Fruit fly (Drosophila melanogaster) whole organism, embryonic: ENCODE results near the gene CG33654.

Source experiments
- Aef1 ChIP-seq: fragments of 200-800 bp; sonication (Bioruptor generic); IDR thresholded peaks from 3 replicates; pipeline ENCODE4 v1.3.6; 2022; ENCODE audit warnings: missing biosample characterization, missing genetic modification characterization
- CG10366 ChIP-seq: fragments of 200-800 bp; sonication (Bioruptor generic); IDR thresholded peaks from 2 replicates; pipeline ENCODE4 v1.3.6; 2022; ENCODE audit warnings: missing biosample characterization, missing genetic modification characterization
- CG10462 ChIP-seq: fragments of 200-800 bp; sonication (Bioruptor generic); optimal IDR thresholded peaks from 2 replicates; lab custom pipeline; 2016; ENCODE audit warnings: missing biosample characterization, missing genetic modification characterization
- CG10654 ChIP-seq: fragments of 200-800 bp; sonication (Bioruptor generic); optimal IDR thresholded peaks from 2 replicates; lab custom pipeline; 2016; ENCODE audit warnings: missing biosample characterization, missing genetic modification characterization
- CG11247 ChIP-seq: fragments of 200-800 bp; sonication (Bioruptor generic); IDR thresholded peaks from 2 replicates; pipeline ENCODE4 v1.3.6; 2022; ENCODE audit warnings: missing biosample characterization, missing genetic modification characterization
- CG11560 ChIP-seq: fragments of 200-800 bp; sonication (Bioruptor generic); IDR thresholded peaks from 3 replicates; pipeline ENCODE4 v1.3.6; 2022; ENCODE audit warnings: missing biosample characterization, missing genetic modification characterization
- CG13287 ChIP-seq: fragments of 200-800 bp; sonication (Bioruptor generic); IDR thresholded peaks from 2 replicates; pipeline ENCODE4 v1.3.6; 2022; ENCODE audit warnings: missing biosample characterization, missing genetic modification characterization; ENCODE audit not compliant: partially characterized antibody
- CG14441 ChIP-seq: fragments of 200-800 bp; sonication (Bioruptor generic); IDR thresholded peaks from 2 replicates; pipeline ENCODE4 v1.3.6; 2022; ENCODE audit warnings: missing biosample characterization, missing genetic modification characterization
- CG16863 ChIP-seq: fragments of 200-800 bp; sonication (Bioruptor generic); optimal IDR thresholded peaks from 3 replicates; lab custom pipeline; 2016; ENCODE audit warnings: missing biosample characterization, missing genetic modification characterization
- CG17568 ChIP-seq: fragments of 200-800 bp; sonication (Bioruptor generic); optimal IDR thresholded peaks from 2 replicates; lab custom pipeline; 2018; ENCODE audit warnings: missing biosample characterization, mild to moderate bottlenecking, missing genetic modification characterization, moderate library complexity
- CG1832 ChIP-seq: fragments of 200-800 bp; sonication (Bioruptor generic); optimal IDR thresholded peaks from 2 replicates; lab custom pipeline; 2017; ENCODE audit warnings: missing biosample characterization, mild to moderate bottlenecking, missing genetic modification characterization, inconsistent platforms
- CG18764 ChIP-seq: fragments of 200-800 bp; sonication (Bioruptor generic); optimal IDR thresholded peaks from 3 replicates; lab custom pipeline; 2016; ENCODE audit warnings: missing biosample characterization, missing genetic modification characterization
- CG31441 ChIP-seq: fragments of 200-800 bp; sonication (Bioruptor generic); IDR thresholded peaks from 2 replicates; pipeline ENCODE4 v1.3.6; 2022; ENCODE audit warnings: missing biosample characterization, missing genetic modification characterization
- CG32772 ChIP-seq: fragments of 200-800 bp; sonication (Bioruptor generic); IDR thresholded peaks from 2 replicates; pipeline ENCODE4 v1.3.6; 2022; ENCODE audit warnings: missing biosample characterization, missing genetic modification characterization
- CG7556 ChIP-seq: fragments of 200-800 bp; sonication (Bioruptor generic); optimal IDR thresholded peaks from 2 replicates; lab custom pipeline; 2017; ENCODE audit warnings: missing biosample characterization, mild to moderate bottlenecking, missing genetic modification characterization
- CG8478 ChIP-seq: fragments of >200 bp; optimal IDR thresholded peaks from 2 replicates; lab custom pipeline; 2018
- CG8765 ChIP-seq: fragments of 200-800 bp; sonication (Bioruptor generic); IDR thresholded peaks from 2 replicates; pipeline ENCODE4 v1.3.6; 2022; ENCODE audit warnings: missing biosample characterization, missing genetic modification characterization
- CG8924 ChIP-seq: fragments of 200-800 bp; optimal IDR thresholded peaks from 3 replicates; lab custom pipeline; 2019; ENCODE audit warnings: missing biosample characterization, mild to moderate bottlenecking, missing genetic modification characterization, moderate library complexity
- CG8944 ChIP-seq: fragments of 200-800 bp; sonication (Bioruptor generic); optimal IDR thresholded peaks from 3 replicates; lab custom pipeline; 2016; ENCODE audit warnings: missing biosample characterization, missing genetic modification characterization
- CG9609 ChIP-seq: fragments of 200-800 bp; sonication (Bioruptor generic); optimal IDR thresholded peaks from 3 replicates; lab custom pipeline; 2016; ENCODE audit warnings: missing biosample characterization, missing genetic modification characterization
- CoRest ChIP-seq: fragments of 200-800 bp; sonication (Bioruptor generic); optimal IDR thresholded peaks from 3 replicates; lab custom pipeline; 2018; ENCODE audit warnings: missing biosample characterization, mild to moderate bottlenecking, missing genetic modification characterization, moderate library complexity
- E2f1 ChIP-seq: fragments of 200-800 bp; sonication (Bioruptor generic); IDR thresholded peaks from 2 replicates; pipeline ENCODE4 v1.3.6; 2022; ENCODE audit warnings: missing biosample characterization, missing genetic modification characterization
- Gug ChIP-seq: fragments of 200-800 bp; sonication (Bioruptor generic); IDR thresholded peaks from 4 replicates; pipeline ENCODE4 v1.3.6; 2022; ENCODE audit warnings: missing biosample characterization, missing genetic modification characterization
- Hr39 ChIP-seq: fragments of >200 bp; optimal IDR thresholded peaks from 2 replicates; lab custom pipeline; 2017
- MESR4 ChIP-seq: fragments of 200-800 bp; sonication (Bioruptor generic); optimal IDR thresholded peaks from 2 replicates; lab custom pipeline; 2018; ENCODE audit warnings: missing biosample characterization, mild to moderate bottlenecking, missing genetic modification characterization, moderate library complexity
- NC2α ChIP-seq: fragments of 200-800 bp; sonication (Bioruptor generic); optimal IDR thresholded peaks from 2 replicates; lab custom pipeline; 2016; ENCODE audit warnings: missing biosample characterization, missing genetic modification characterization
- PHDP ChIP-seq: fragments of 200-800 bp; sonication (Bioruptor generic); optimal IDR thresholded peaks from 3 replicates; lab custom pipeline; 2018; ENCODE audit warnings: missing biosample characterization, mild to moderate bottlenecking, missing genetic modification characterization, moderate library complexity
- Usf ChIP-seq: fragments of 200-800 bp; sonication (Bioruptor generic); optimal IDR thresholded peaks from 2 replicates; lab custom pipeline; 2017; ENCODE audit warnings: missing genotype, missing biosample characterization, missing genetic modification characterization
- Vsx1 ChIP-seq: fragments of 200-800 bp; sonication (Bioruptor generic); optimal IDR thresholded peaks from 2 replicates; lab custom pipeline; 2017; ENCODE audit warnings: missing biosample characterization, mild to moderate bottlenecking, missing genetic modification characterization, missing genetic modification reagents
- abd-A ChIP-seq: fragments of 200-800 bp; sonication (Bioruptor generic); optimal IDR thresholded peaks from 3 replicates; lab custom pipeline; 2019; ENCODE audit warnings: missing biosample characterization, mild to moderate bottlenecking, missing genetic modification characterization, moderate library complexity
- bowl ChIP-seq: fragments of 200-800 bp; sonication (Bioruptor generic); IDR thresholded peaks from 2 replicates; pipeline ENCODE4 v1.3.6; 2022; ENCODE audit warnings: missing biosample characterization, missing genetic modification characterization
- br ChIP-seq: fragments of >200 bp; optimal IDR thresholded peaks from 2 replicates; lab custom pipeline; 2017
- crp ChIP-seq, 2 experiments: fragments of 200-800 bp; sonication (Bioruptor generic); optimal IDR thresholded peaks; 2 replicates in 1 of 2; 3 replicates in 1 of 2; lab custom pipeline; 2017; ENCODE audit warnings: missing biosample characterization in 2 of 2, missing genetic modification characterization in 2 of 2, mild to moderate bottlenecking in 1 of 2, moderate library complexity in 1 of 2
- fd3F ChIP-seq: fragments of 200-800 bp; sonication (Bioruptor generic); optimal IDR thresholded peaks from 2 replicates; lab custom pipeline; 2018; ENCODE audit warnings: missing biosample characterization, mild to moderate bottlenecking, missing genetic modification characterization, moderate library complexity
- ftz-f1 ChIP-seq: fragments of 200-800 bp; sonication (Bioruptor generic); optimal IDR thresholded peaks from 2 replicates; lab custom pipeline; 2016; ENCODE audit warnings: missing biosample characterization, missing genetic modification characterization
- grau ChIP-seq: fragments of 200-800 bp; optimal IDR thresholded peaks from 3 replicates; lab custom pipeline; 2019; ENCODE audit warnings: missing biosample characterization, mild to moderate bottlenecking, missing genetic modification characterization, moderate library complexity
- inv ChIP-seq: fragments of 200-800 bp; sonication (Bioruptor generic); IDR thresholded peaks from 2 replicates; pipeline ENCODE4 v1.3.6; 2022; ENCODE audit warnings: missing biosample characterization, missing genetic modification characterization; ENCODE audit not compliant: partially characterized antibody
- klu ChIP-seq: fragments of 200-800 bp; sonication (Bioruptor generic); IDR thresholded peaks from 2 replicates; pipeline ENCODE4 v1.3.6; 2022; ENCODE audit warnings: missing biosample characterization, missing genetic modification characterization
- lmd ChIP-seq: fragments of 200-800 bp; sonication (Bioruptor generic); IDR thresholded peaks from 2 replicates; pipeline ENCODE4 v1.3.6; 2022; ENCODE audit warnings: missing biosample characterization, missing genetic modification characterization
- mam ChIP-seq: fragments of 200-800 bp; sonication (Bioruptor generic); optimal IDR thresholded peaks from 3 replicates; lab custom pipeline; 2016; ENCODE audit warnings: missing biosample characterization, missing genetic modification characterization
- nerfin-2 ChIP-seq: fragments of 200-800 bp; sonication (Bioruptor generic); IDR thresholded peaks from 2 replicates; pipeline ENCODE4 v1.3.6; 2022; ENCODE audit warnings: missing biosample characterization, missing genetic modification characterization; ENCODE audit not compliant: partially characterized antibody
- otp ChIP-seq: fragments of 200-800 bp; sonication (Bioruptor generic); IDR thresholded peaks from 3 replicates; pipeline ENCODE4, ENCODE4 v1.3.6; 2022; ENCODE audit warnings: missing biosample characterization, missing genetic modification characterization
- row ChIP-seq: fragments of 200-800 bp; sonication (Bioruptor generic); IDR thresholded peaks from 3 replicates; pipeline ENCODE4 v1.3.6; 2022; ENCODE audit warnings: missing biosample characterization, missing genetic modification characterization
- sd ChIP-seq: fragments of 200-800 bp; sonication (Bioruptor generic); optimal IDR thresholded peaks from 3 replicates; lab custom pipeline; 2018; ENCODE audit warnings: missing biosample characterization, mild to moderate bottlenecking, missing genetic modification characterization, moderate library complexity
- sug ChIP-seq: fragments of 200-800 bp; optimal IDR thresholded peaks from 2 replicates; lab custom pipeline; 2019; ENCODE audit warnings: missing biosample characterization, mild to moderate bottlenecking, missing genetic modification characterization, moderate library complexity
- tin ChIP-seq: fragments of 200-800 bp; sonication (Bioruptor generic); optimal IDR thresholded peaks from 3 replicates; lab custom pipeline; 2016; ENCODE audit warnings: missing biosample characterization, missing genetic modification characterization
- trh ChIP-seq: fragments of 200-800 bp; sonication (Bioruptor generic); optimal IDR thresholded peaks from 2 replicates; lab custom pipeline; 2016; ENCODE audit warnings: missing biosample characterization, missing genetic modification characterization
- zen ChIP-seq: fragments of 200-800 bp; sonication (Bioruptor generic); optimal IDR thresholded peaks from 3 replicates; lab custom pipeline; 2018; ENCODE audit warnings: missing biosample characterization, mild to moderate bottlenecking, missing genetic modification characterization, moderate library complexity
- zf30C ChIP-seq: fragments of 200-800 bp; sonication (Bioruptor generic); optimal IDR thresholded peaks from 3 replicates; lab custom pipeline; 2018; ENCODE audit warnings: missing biosample characterization, mild to moderate bottlenecking, missing genetic modification characterization

Gene CG33654

dm6 chr3R:9581089-9581520 is 1.9 kb downstream of the CG33654 start, which contains the start of gene CG8301 (continued):
- no peak for TF ChIP-seq Usf (GFP tag; lab: Kevin White, UChicago)
- peak; percentile 45; the same call in 1 of the 2 replicates for TF ChIP-seq CG10366 (GFP tag; lab: Robert Waterston, UW)
- no peak for TF ChIP-seq zen (tag; lab: Kevin White, UChicago)
- peak; percentile 70 for TF ChIP-seq zf30C (GFP tag; lab: Kevin White, UChicago)
- peak; percentile 9 for TF ChIP-seq sug (tag; lab: Kevin White, UChicago)
- peak in 1 of 2 experiments; percentile 75 for TF ChIP-seq crp (GFP tag; optimal IDR thresholded peaks at IDR 0.05; lab: Kevin White, UChicago)
- no peak for TF ChIP-seq inv
- no peak for TF ChIP-seq Hr39 (lab: Kevin White, UChicago)
- peak; percentile 46 for TF ChIP-seq CG31441 (GFP tag; lab: Robert Waterston, UW)
- no peak for TF ChIP-seq E2f1 (GFP tag; lab: Robert Waterston, UW)
- peak; percentile 41 for TF ChIP-seq grau (tag; lab: Kevin White, UChicago)
- peak; percentile 34 for TF ChIP-seq CG7556 (GFP tag; lab: Kevin White, UChicago)
- TF ChIP-seq MESR4: peak; percentile 4
- TF ChIP-seq CG8944 (GFP tag; lab: Kevin White, UChicago): no peak

DNA sequence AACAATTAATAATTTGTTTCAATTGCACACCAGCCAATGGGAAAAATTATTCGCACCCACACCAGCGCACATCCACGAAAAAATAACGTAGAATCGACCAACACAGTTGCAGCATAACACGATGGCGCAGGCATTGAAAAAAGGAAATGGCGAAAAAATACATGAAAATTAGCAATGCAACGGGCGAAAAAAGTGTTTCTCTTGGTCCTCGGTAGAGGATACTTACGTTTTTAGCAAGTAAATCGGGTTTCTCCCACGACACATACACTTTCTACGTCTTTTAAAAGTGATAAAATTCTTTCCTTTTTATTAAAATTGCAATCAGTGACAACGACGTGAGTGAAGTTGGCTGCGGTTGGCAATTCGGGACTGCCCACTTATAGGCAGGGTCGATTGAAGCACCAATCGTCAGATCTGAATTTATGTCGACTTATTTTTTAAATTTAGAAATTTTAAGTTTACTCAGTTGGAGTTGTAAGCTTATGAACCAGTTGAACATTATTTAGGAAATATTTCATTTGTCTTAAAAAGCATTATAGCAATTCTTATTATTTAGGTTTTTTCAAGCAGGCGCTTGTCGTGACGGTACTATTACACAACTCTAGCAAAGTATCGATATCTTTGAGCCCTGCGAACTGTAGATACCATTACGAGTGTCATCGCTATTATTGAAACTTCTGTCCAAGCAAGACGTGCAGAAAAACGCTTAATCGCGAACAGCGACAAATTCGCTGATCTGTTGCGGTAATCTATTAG is 5.5 kb downstream of the CG33654 start, which contains the start of the genes Kap-alpha3 and Son:
Gene Kap-alpha3 (minus strand): TSS at position 352 of the 756 bp plus-strand sequence.
Gene Son (plus strand): TSS at position 661 of the 756 bp plus-strand sequence.
- peak; percentile 94 for TF ChIP-seq CG9609 (GFP tag; lab: Kevin White, UChicago)
- peak; percentile 95 for TF ChIP-seq row (GFP tag; lab: Robert Waterston, UW)
- TF ChIP-seq CG32772 (GFP tag; lab: Robert Waterston, UW): peak; percentile 88
- TF ChIP-seq CG16863 (GFP tag; lab: Kevin White, UChicago): peak; percentile 92
- peak; percentile 79 for TF ChIP-seq CG10462
- peak; percentile 88 for TF ChIP-seq lmd
- peak; percentile 92 for TF ChIP-seq CoRest (tag; lab: Kevin White, UChicago)
- TF ChIP-seq abd-A: no peak
- peak; percentile 87 for TF ChIP-seq CG14441 (GFP tag; lab: Robert Waterston, UW)
- peak; percentile 82 for TF ChIP-seq ftz-f1 (GFP tag; lab: Kevin White, UChicago)
- TF ChIP-seq CG8478 (lab: Kevin White, UChicago): no peak
- peak; percentile 89 for TF ChIP-seq CG8924
- TF ChIP-seq Aef1 (GFP tag; lab: Robert Waterston, UW): peak; percentile 85
- peak; percentile 49; the same call in 1 of the 2 replicates for TF ChIP-seq bowl (GFP tag; lab: Robert Waterston, UW)
- TF ChIP-seq CG17568 (GFP tag; lab: Kevin White, UChicago): peak; percentile 88
- TF ChIP-seq CG11560 (tag; lab: Robert Waterston, UW): peak; percentile 71; the same call in 2 of the 3 replicates
- peak; percentile 89 for TF ChIP-seq CG13287 (GFP tag; lab: Robert Waterston, UW)
- peak; percentile 83 for TF ChIP-seq CG11247 (GFP tag; lab: Robert Waterston, UW)
- no peak for TF ChIP-seq CG1832 (GFP tag; lab: Kevin White, UChicago)
- peak; percentile 88 for TF ChIP-seq NC2α (GFP tag; lab: Kevin White, UChicago)
- peak; percentile 95 for TF ChIP-seq mam (GFP tag; lab: Kevin White, UChicago)
- peak; percentile 86 for TF ChIP-seq fd3F (GFP tag; lab: Kevin White, UChicago)
- TF ChIP-seq otp: peak; percentile 82; the same call in 2 of the 3 replicates
- TF ChIP-seq Usf (GFP tag; lab: Kevin White, UChicago): peak; percentile 84
- TF ChIP-seq CG8765 (GFP tag; lab: Robert Waterston, UW): peak; percentile 73
- TF ChIP-seq nerfin-2: peak; percentile 65
- TF ChIP-seq trh (GFP tag; lab: Kevin White, UChicago): peak; percentile 88
- TF ChIP-seq Vsx1: peak; percentile 86
- TF ChIP-seq klu (GFP tag; lab: Robert Waterston, UW): peak; percentile 93
- TF ChIP-seq sd (tag; lab: Kevin White, UChicago): peak; percentile 77
- peak; percentile 90 for TF ChIP-seq CG10654 (GFP tag; lab: Kevin White, UChicago)
- TF ChIP-seq PHDP (tag; lab: Kevin White, UChicago): peak; percentile 86
- TF ChIP-seq Gug (GFP tag; lab: Robert Waterston, UW): peak; percentile 81
- peak; percentile 89 for TF ChIP-seq CG18764 (GFP tag; lab: Kevin White, UChicago)
- TF ChIP-seq br (lab: Kevin White, UChicago): no peak
- TF ChIP-seq tin (GFP tag; lab: Kevin White, UChicago): peak; percentile 90
